Worm (Caenorhabditis elegans) whole organism, late embryonic: ENCODE results near the gene rpl-22.

Source experiments
- K02D7.2 ChIP-seq: sonication (generic microtip); optimal IDR thresholded peaks from 2 replicates; lab custom pipeline; 2017; ENCODE audit warnings: mild to moderate bottlenecking, missing genetic modification characterization, missing compliant biosample characterization
- K09A11.1 ChIP-seq: sonication (generic microtip); optimal IDR thresholded peaks from 2 replicates; lab custom pipeline; 2017; ENCODE audit warnings: antibody characterized with exemption, mild to moderate bottlenecking, missing genetic modification characterization, missing compliant biosample characterization; ENCODE audit not compliant: insufficient read depth
- T23F11.4 ChIP-seq: fragments of 200-800 bp; sonication (Bioruptor generic); optimal IDR thresholded peaks from 2 replicates; lab custom pipeline; 2018; ENCODE audit warnings: mild to moderate bottlenecking, missing genetic modification characterization, missing compliant biosample characterization
- ceh-14 ChIP-seq: sonication (generic microtip); optimal IDR thresholded peaks from 2 replicates; lab custom pipeline; 2016; ENCODE audit warnings: missing genotype, missing genetic modification characterization, missing compliant biosample characterization
- ceh-18 ChIP-seq: sonication (generic microtip); optimal IDR thresholded peaks from 2 replicates; lab custom pipeline; 2016; ENCODE audit warnings: missing genetic modification characterization, missing compliant biosample characterization
- ceh-2 ChIP-seq: sonication (generic microtip); optimal IDR thresholded peaks from 2 replicates; lab custom pipeline; 2016; ENCODE audit warnings: missing genotype, missing genetic modification characterization, missing compliant biosample characterization
- ceh-22 ChIP-seq: sonication (generic microtip); optimal IDR thresholded peaks from 2 replicates; lab custom pipeline; 2017; ENCODE audit warnings: missing biosample characterization, missing genetic modification characterization
- ceh-24 ChIP-seq: sonication (generic microtip); optimal IDR thresholded peaks from 2 replicates; lab custom pipeline; 2016; ENCODE audit warnings: mild to moderate bottlenecking, missing genetic modification characterization, missing compliant biosample characterization
- ceh-30 ChIP-seq: fragments of 150-350 bp; optimal IDR thresholded peaks from 2 replicates; lab custom pipeline; 2014; ENCODE audit warnings: missing biosample characterization, missing genetic modification characterization
- ceh-31 ChIP-seq: sonication (generic microtip); optimal IDR thresholded peaks from 2 replicates; lab custom pipeline; 2016; ENCODE audit warnings: missing genetic modification characterization, missing compliant biosample characterization
- ceh-48 ChIP-seq: sonication (generic microtip); optimal IDR thresholded peaks from 2 replicates; lab custom pipeline; 2016; ENCODE audit warnings: missing genetic modification characterization, inconsistent platforms, missing compliant biosample characterization
- ceh-6 ChIP-seq: fragments of 200-800 bp; sonication (Bioruptor generic); optimal IDR thresholded peaks from 2 replicates; lab custom pipeline; 2018; ENCODE audit warnings: mild to moderate bottlenecking, missing genetic modification characterization, missing compliant biosample characterization
- dmd-4 ChIP-seq: sonication (generic microtip); optimal IDR thresholded peaks from 2 replicates; lab custom pipeline; 2016; ENCODE audit warnings: borderline replicate concordance, missing genetic modification characterization, missing compliant biosample characterization
- dve-1 ChIP-seq: sonication (generic microtip); optimal IDR thresholded peaks from 2 replicates; lab custom pipeline; 2017; ENCODE audit warnings: antibody characterized with exemption, mild to moderate bottlenecking, missing genetic modification characterization, missing compliant biosample characterization
- elt-2 ChIP-seq: sonication (generic microtip); optimal IDR thresholded peaks from 2 replicates; lab custom pipeline; 2016; ENCODE audit warnings: missing genetic modification reagents, missing genetic modification characterization, missing compliant biosample characterization
- fkh-10 ChIP-seq: fragments of 150-350 bp; optimal IDR thresholded peaks from 2 replicates; lab custom pipeline; 2014; ENCODE audit warnings: missing biosample characterization, missing genetic modification reagents, missing genetic modification characterization
- hlh-15 ChIP-seq: sonication (generic microtip); optimal IDR thresholded peaks from 2 replicates; lab custom pipeline; 2016; ENCODE audit warnings: missing genetic modification characterization, missing compliant biosample characterization
- hlh-6 ChIP-seq: sonication (generic microtip); optimal IDR thresholded peaks from 2 replicates; lab custom pipeline; 2016; ENCODE audit warnings: missing genotype, missing genetic modification characterization, missing compliant biosample characterization
- lim-6 ChIP-seq: sonication (generic microtip); optimal IDR thresholded peaks from 2 replicates; lab custom pipeline; 2016; ENCODE audit warnings: missing genetic modification characterization, missing compliant biosample characterization
- lin-11 ChIP-seq: fragments of 200-800 bp; sonication (Bioruptor generic); optimal IDR thresholded peaks from 2 replicates; lab custom pipeline; 2018; ENCODE audit warnings: mild to moderate bottlenecking, missing genetic modification characterization, missing compliant biosample characterization
- mec-3 ChIP-seq: sonication (generic microtip); optimal IDR thresholded peaks from 2 replicates; lab custom pipeline; 2016; ENCODE audit warnings: borderline replicate concordance, missing genetic modification characterization, missing compliant biosample characterization
- nfya-1 ChIP-seq: sonication (generic microtip); optimal IDR thresholded peaks from 2 replicates; lab custom pipeline; 2017; ENCODE audit warnings: missing genetic modification characterization, mild to moderate bottlenecking, missing compliant biosample characterization, antibody characterized with exemption, moderate library complexity
- nhr-232 ChIP-seq: sonication (generic microtip); optimal IDR thresholded peaks from 2 replicates; lab custom pipeline; 2016; ENCODE audit warnings: missing genetic modification characterization, missing compliant biosample characterization
- odd-2 ChIP-seq: sonication (generic microtip); optimal IDR thresholded peaks from 2 replicates; lab custom pipeline; 2017; ENCODE audit warnings: antibody characterized with exemption, mild to moderate bottlenecking, missing genetic modification characterization, missing compliant biosample characterization
- pqm-1 ChIP-seq: sonication (generic microtip); optimal IDR thresholded peaks from 2 replicates; lab custom pipeline; 2016; ENCODE audit warnings: missing genetic modification characterization, missing compliant biosample characterization
- ref-2 ChIP-seq: sonication (generic microtip); optimal IDR thresholded peaks from 2 replicates; lab custom pipeline; 2016; ENCODE audit warnings: missing genetic modification characterization, missing compliant biosample characterization
- sox-2 ChIP-seq: fragments of 200-800 bp; sonication (Bioruptor generic); IDR thresholded peaks from 2 replicates; pipeline ENCODE4 v1.3.6; 2022; ENCODE audit warnings: missing genetic modification reagents, missing genetic modification characterization, missing compliant biosample characterization
- syd-9 ChIP-seq: sonication (generic microtip); optimal IDR thresholded peaks from 2 replicates; lab custom pipeline; 2016; ENCODE audit warnings: mild to moderate bottlenecking, missing genetic modification characterization, moderate library complexity, missing compliant biosample characterization
- tbx-2 ChIP-seq: sonication (generic microtip); optimal IDR thresholded peaks from 2 replicates; lab custom pipeline; 2016; ENCODE audit warnings: missing genetic modification characterization, missing compliant biosample characterization
- tbx-7 ChIP-seq: sonication (generic microtip); optimal IDR thresholded peaks from 2 replicates; lab custom pipeline; 2016; ENCODE audit warnings: missing genotype, missing genetic modification characterization, missing compliant biosample characterization
- ttx-3 ChIP-seq: sonication (generic microtip); optimal IDR thresholded peaks from 2 replicates; lab custom pipeline; 2016; ENCODE audit warnings: missing genetic modification reagents, missing genetic modification characterization, missing compliant biosample characterization
- unc-42 ChIP-seq: sonication (generic microtip); optimal IDR thresholded peaks from 2 replicates; lab custom pipeline; 2016; ENCODE audit warnings: missing genotype, missing genetic modification characterization, missing compliant biosample characterization
- unc-55 ChIP-seq: sonication (generic microtip); optimal IDR thresholded peaks from 2 replicates; lab custom pipeline; 2017; ENCODE audit warnings: missing biosample characterization, missing genetic modification reagents, missing genetic modification characterization
- unc-86 ChIP-seq: sonication (generic microtip); optimal IDR thresholded peaks from 2 replicates; lab custom pipeline; 2016; ENCODE audit warnings: missing genetic modification characterization, missing compliant biosample characterization

rpl-22 gene

DNA sequence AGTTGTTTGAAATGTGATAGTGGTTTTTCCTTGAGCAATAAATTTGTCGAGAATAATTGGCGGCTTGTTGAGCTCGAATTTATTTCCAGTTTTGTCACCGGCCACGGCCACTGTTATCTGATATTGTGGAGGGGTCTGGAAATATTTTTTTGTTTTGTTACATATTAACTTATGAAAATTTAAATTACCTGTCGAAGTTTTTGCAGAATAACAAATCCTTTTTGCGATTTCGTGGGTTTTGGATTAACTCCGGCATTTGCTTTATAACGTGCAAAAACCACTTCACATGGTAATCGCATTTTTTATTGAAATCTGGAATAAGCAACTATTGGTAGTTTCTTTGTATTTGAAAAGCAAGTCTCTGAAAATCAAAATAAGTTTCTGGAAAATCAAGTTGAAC, 19.3 kb upstream of the rpl-22 start, which contains the start of gene lrr-1:
Gene lrr-1 (minus strand): TSS at position 312 of the 400 bp plus-strand sequence.
- TF ChIP-seq ref-2 (tag; lab: Kevin White, UChicago) = no peak
- TF ChIP-seq lin-11 = no peak
- no peak for TF ChIP-seq pqm-1 (tag; lab: Kevin White, UChicago)
- TF ChIP-seq unc-42 (tag; lab: Kevin White, UChicago) = no peak
- TF ChIP-seq ceh-6 (GFP tag; lab: Kevin White, UChicago) = no peak
- TF ChIP-seq K09A11.1 = no peak
- no peak for TF ChIP-seq ceh-31 (tag; lab: Kevin White, UChicago)
- TF ChIP-seq ceh-24 (tag; lab: Kevin White, UChicago) = no peak
- no peak for TF ChIP-seq nhr-232 (tag; lab: Kevin White, UChicago)
- no peak for TF ChIP-seq dmd-4
- no peak for TF ChIP-seq dve-1 (tag; lab: Kevin White, UChicago)
- no peak for TF ChIP-seq ceh-18 (tag; lab: Kevin White, UChicago)
- TF ChIP-seq sox-2 (GFP tag; lab: Robert Waterston, UW) = no peak
- TF ChIP-seq tbx-7 = no peak
- TF ChIP-seq syd-9 = no peak
- TF ChIP-seq T23F11.4 (GFP tag; lab: Kevin White, UChicago) = no peak
- no peak for TF ChIP-seq fkh-10 (GFP tag; lab: Kevin White, UChicago)
- TF ChIP-seq K02D7.2 = no peak
- no peak for TF ChIP-seq ceh-2 (tag; lab: Kevin White, UChicago)
- no peak for TF ChIP-seq unc-55
- TF ChIP-seq, all 69 proteins: peak for 0

DNA sequence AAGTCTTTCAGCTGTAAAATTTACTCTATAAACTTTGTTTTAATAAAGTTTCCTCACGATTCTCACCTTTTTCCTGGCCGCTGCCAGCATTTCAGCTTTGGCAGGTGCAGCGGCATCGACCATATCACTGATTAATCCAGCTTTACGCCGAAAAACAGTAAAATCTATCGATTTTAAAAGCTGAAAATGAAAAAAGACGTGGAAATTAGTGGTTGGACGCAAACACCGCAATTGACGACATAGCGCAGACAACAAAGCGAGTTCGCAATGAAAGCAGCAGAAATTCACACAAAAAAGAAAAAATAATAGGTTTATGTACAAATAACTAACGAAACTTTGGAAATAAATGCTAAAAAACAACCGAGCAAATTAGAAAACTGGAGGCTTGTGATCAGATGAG, 15.5 kb upstream of the rpl-22 start, which contains the start of gene golg-2:
Gene golg-2 (minus strand): TSS at position 180 of the 400 bp plus-strand sequence.
- no peak for TF ChIP-seq odd-2 (tag; lab: Kevin White, UChicago)
- peak; percentile 45 for TF ChIP-seq elt-2 (tag; lab: Kevin White, UChicago)

DNA sequence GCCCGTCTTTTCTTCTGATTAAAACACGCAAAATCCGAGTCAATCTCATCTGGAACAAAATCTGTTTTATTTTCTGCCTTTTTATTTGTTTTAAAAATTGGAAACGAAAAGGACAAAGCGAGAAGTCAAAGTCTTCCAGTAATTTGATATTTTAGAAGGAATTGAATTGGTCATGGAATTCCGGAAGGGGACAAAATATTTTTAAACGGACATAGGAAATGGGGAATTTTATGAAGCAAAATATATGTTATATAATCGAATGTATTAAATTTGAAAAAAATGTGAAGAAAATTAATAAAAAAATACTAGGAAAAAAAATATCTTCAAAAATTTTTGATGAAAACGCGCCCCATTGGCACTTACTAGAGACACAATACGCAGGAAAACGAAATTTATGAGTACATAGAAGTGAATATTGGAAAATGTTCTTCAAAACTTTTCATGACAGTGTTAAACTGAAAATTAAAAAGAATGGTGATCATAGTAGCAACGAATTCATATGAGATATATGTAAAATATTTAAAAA, 14.7 kb upstream of the rpl-22 start, which contains the start of gene F33G12.7:
Gene F33G12.7 (minus strand): TSS at position 51 of the 526 bp plus-strand sequence.
- TF ChIP-seq ceh-22 (tag; lab: Kevin White, UChicago) = no peak
- TF ChIP-seq elt-2 (tag; lab: Kevin White, UChicago) = peak; percentile 62

DNA sequence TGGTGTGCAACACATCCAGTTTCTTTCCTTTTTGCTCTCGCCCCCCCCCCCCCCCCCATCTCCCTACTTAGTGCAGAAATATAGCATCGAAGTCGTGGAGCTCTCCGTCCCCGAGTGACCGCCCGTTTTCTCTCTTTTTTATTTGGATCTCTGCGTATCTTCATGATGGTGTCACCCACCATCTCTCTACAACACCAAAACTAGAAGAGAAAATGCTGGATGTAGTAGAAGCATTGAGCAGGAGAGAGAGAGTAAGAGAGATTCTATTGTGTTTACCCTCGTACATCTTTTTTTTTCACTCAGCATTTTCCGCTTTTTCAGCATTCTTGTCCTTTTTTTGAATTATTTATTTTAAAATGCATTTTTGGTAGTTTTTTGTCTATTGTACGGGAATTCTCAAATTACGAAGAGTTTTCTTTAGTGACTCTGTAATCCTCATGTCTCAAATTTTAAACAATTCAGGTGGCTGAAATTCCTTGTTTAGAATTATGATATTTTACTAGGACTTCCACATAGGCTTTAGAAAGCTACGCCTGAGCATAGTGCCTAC, 13.0 kb upstream of the rpl-22 start:
- no peak for TF ChIP-seq T23F11.4 (GFP tag; lab: Kevin White, UChicago)
- no peak for TF ChIP-seq ttx-3 (tag; lab: Kevin White, UChicago)
- no peak for TF ChIP-seq ceh-14 (tag; lab: Kevin White, UChicago)
- TF ChIP-seq ceh-18 (tag; lab: Kevin White, UChicago) = no peak
- no peak for TF ChIP-seq hlh-6 (tag; lab: Kevin White, UChicago)
- no peak for TF ChIP-seq mec-3
- no peak for TF ChIP-seq ceh-6 (GFP tag; lab: Kevin White, UChicago)
- TF ChIP-seq lim-6 (tag; lab: Kevin White, UChicago) = no peak
- TF ChIP-seq tbx-2 (tag; lab: Kevin White, UChicago) = no peak
- no peak for TF ChIP-seq hlh-15 (tag; lab: Kevin White, UChicago)
- TF ChIP-seq tbx-7 = no peak
- no peak for TF ChIP-seq unc-86
- no peak for TF ChIP-seq lin-11
- TF ChIP-seq ceh-48 (tag; lab: Kevin White, UChicago) = no peak
- TF ChIP-seq ceh-30 (tag; lab: Kevin White, UChicago) = no peak
- no peak for TF ChIP-seq nfya-1 (tag; lab: Kevin White, UChicago)
